Fruit fly (Drosophila melanogaster): Measurements from ENCODE around the gene CG15160.

CG15160 gene

dm6 chr2L:18557965-18558537 lies 32.6 kb upstream of the CG15160 start (continued):
- peak; percentile 73 for TF ChIP-seq CG34406 (GFP tag; optimal IDR thresholded peaks at IDR 0.05)
- no peak for TF ChIP-seq Ets21C (GFP tag; optimal IDR thresholded peaks at IDR 0.05)
- peak; percentile 42 for TF ChIP-seq CG4318 (GFP tag; optimal IDR thresholded peaks at IDR 0.05)
- TF ChIP-seq svp (GFP tag), result peak; percentile 77
- peak; percentile 36 for TF ChIP-seq topi (GFP tag; optimal IDR thresholded peaks at IDR 0.05)
- peak; percentile 44 for TF ChIP-seq cyc (GFP tag; optimal IDR thresholded peaks at IDR 0.05)
- TF ChIP-seq CG6808 (GFP tag; optimal IDR thresholded peaks at IDR 0.05), result peak; percentile 39
- TF ChIP-seq fd59A (GFP tag; optimal IDR thresholded peaks at IDR 0.05), result peak; percentile 15
- TF ChIP-seq Hr39 (GFP tag; optimal IDR thresholded peaks at IDR 0.05), result peak; percentile 4

DNA sequence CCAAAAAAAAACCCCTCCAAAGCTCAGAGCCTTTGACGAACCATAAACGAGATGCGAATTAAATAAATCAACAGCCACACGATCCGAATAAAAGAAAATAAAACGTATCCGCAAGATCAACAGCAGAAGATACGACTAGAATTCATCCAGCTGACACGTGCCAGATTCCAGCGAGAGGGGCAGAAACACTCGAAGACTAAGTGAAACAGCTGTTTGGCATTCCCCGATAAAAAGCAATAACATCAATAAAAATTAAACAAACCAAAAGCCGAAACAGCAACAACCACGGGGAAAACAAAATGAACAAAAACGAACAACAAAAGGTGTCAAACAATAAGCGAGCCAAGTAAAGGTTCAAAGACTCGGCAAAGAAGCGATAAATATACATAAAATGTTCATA lies 31.6 kb upstream of the CG15160 start:
- TF ChIP-seq CG15336 (GFP tag; IDR thresholded peaks at IDR 0.05) (no peak), Eip78C (GFP tag) (peak; percentile 35), Eip93F (GFP tag; optimal IDR thresholded peaks at IDR 0.05) (peak; percentile 8), esn (GFP tag; optimal IDR thresholded peaks at IDR 0.05) (peak; percentile 9), vri (GFP tag; optimal IDR thresholded peaks at IDR 0.05) (peak; percentile 16), fkh (GFP tag; optimal IDR thresholded peaks at IDR 0.05) (peak; percentile 67), dac (GFP tag; optimal IDR thresholded peaks at IDR 0.05) (no peak), CG32006 (GFP tag; optimal IDR thresholded peaks at IDR 0.05) (no peak)

DNA sequence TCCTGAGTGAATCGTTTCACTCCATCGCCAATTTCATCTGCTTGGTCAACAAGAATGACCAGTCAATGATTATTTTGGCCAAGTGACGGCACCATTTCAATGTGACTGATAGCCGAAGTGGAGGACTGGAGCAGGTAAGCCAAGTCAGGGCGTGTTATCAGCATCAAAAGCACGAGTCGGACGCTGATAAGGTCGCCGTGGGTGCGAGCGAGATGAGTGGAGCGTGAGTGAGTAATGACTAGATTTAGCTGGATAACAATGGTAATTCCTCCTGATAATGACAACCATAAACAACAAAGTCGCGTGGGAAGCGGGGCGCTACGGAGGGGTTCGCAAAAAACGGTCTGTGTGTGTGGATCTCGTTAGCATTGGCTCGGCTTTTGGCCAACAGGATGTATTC lies 29.7 kb upstream of the CG15160 start:
- TF ChIP-seq svp (GFP tag) (peak; percentile 35), Met (GFP tag; optimal IDR thresholded peaks at IDR 0.05) (no peak), Eip93F (GFP tag; optimal IDR thresholded peaks at IDR 0.05) (peak; percentile 54), CG3919 (GFP tag; optimal IDR thresholded peaks at IDR 0.05) (no peak), vri (GFP tag; optimal IDR thresholded peaks at IDR 0.05) (peak; percentile 56)

DNA sequence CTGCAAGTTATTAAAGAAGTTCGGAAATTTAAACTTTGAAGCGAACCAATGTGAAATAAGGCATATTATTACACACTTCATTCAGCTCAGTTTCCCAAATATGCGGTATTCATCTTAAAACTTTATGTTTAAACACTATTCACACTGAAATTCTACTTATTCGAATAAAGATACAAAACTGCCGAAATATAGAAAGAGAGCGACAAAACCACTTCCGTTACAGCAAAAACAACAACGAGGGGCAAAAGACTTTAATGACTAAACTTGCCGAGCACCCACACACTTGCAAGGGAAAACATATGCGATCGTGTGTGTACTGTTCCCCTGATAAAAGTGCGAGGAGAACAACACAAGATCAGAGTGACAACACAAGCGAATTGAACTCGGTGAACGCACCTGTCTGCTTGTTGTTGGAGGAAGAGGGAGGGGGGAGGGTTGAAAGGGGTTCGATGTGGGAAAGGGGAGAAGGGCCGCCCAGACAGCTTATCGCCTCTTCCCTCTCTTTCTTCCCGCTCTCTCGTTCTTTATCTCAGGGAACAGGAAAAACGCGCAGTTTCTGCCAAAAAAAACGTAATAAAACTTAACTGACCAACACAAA lies 29.1 kb upstream of the CG15160 start:
- TF ChIP-seq Eip78C (GFP tag) (peak; percentile 60), net (GFP tag; optimal IDR thresholded peaks at IDR 0.05) (peak; percentile 31), Lpt (GFP tag; optimal IDR thresholded peaks at IDR 0.05) (peak; percentile 38), vri (GFP tag; optimal IDR thresholded peaks at IDR 0.05) (peak; percentile 51), CG6163 (GFP tag; IDR thresholded peaks at IDR 0.05) (peak; percentile 40; the same call in 2 of the 3 replicates), Eip93F (GFP tag; optimal IDR thresholded peaks at IDR 0.05) (peak; percentile 21), fkh (GFP tag; optimal IDR thresholded peaks at IDR 0.05) (peak; percentile 57), Sox14 (GFP tag; optimal IDR thresholded peaks at IDR 0.05) (peak; percentile 17), CG6854 (GFP tag; optimal IDR thresholded peaks at IDR 0.05) (peak; percentile 22), ss (GFP tag; optimal IDR thresholded peaks at IDR 0.05) (no peak), CG32006 (GFP tag; optimal IDR thresholded peaks at IDR 0.05) (no peak), CG9139 (GFP tag; optimal IDR thresholded peaks at IDR 0.05) (no peak)

DNA sequence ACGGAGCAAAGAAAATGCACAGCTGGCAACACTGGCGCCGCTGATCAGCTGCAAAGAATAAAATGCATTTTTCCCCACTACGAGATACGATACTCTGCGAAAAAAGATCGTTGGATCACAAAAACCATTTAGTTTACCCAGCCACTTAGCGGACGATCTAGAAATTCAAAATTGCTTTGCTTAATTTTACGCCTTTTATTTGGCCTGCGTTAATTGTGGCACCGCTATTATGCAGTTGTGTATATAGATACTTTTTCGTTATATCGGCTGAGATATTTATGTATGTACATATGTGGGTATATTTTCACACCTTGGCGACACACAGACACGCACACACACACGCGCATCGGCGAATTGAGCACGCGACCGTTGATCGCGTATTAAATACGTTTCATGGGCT lies 28.1 kb upstream of the CG15160 start:
- TF ChIP-seq CG6276 (GFP tag; optimal IDR thresholded peaks at IDR 0.05), result peak; percentile 24
- TF ChIP-seq dsx (GFP tag; optimal IDR thresholded peaks at IDR 0.05; ENCODE audit: poor library complexity, severe bottlenecking), result peak; percentile 47
- no peak for TF ChIP-seq Smox (GFP tag; optimal IDR thresholded peaks at IDR 0.05)

- TF ChIP-seq Ets21C (GFP tag; optimal IDR thresholded peaks at IDR 0.05) (no peak), CG11902 (GFP tag; optimal IDR thresholded peaks at IDR 0.05) (no peak), Blimp-1 (GFP tag; optimal IDR thresholded peaks at IDR 0.05) (no peak), CG8632 (GFP tag; optimal IDR thresholded peaks at IDR 0.05) (no peak), net (GFP tag; optimal IDR thresholded peaks at IDR 0.05) (peak; percentile 53), CG3032 (tag; optimal IDR thresholded peaks at IDR 0.05) (peak; percentile 33), Sox15 (GFP tag; optimal IDR thresholded peaks at IDR 0.05) (no peak), Ets96B (tag; optimal IDR thresholded peaks at IDR 0.05) (peak; percentile 25), CG4318 (GFP tag; optimal IDR thresholded peaks at IDR 0.05) (no peak), fd59A (GFP tag; optimal IDR thresholded peaks at IDR 0.05) (no peak), CG8119 (GFP tag; IDR thresholded peaks at IDR 0.05) (peak; percentile 81), svp (GFP tag) (peak; percentile 94), CG11294 (GFP tag; IDR thresholded peaks at IDR 0.05) (no peak), Lpt (GFP tag; optimal IDR thresholded peaks at IDR 0.05) (peak; percentile 13), eg (GFP tag; IDR thresholded peaks at IDR 0.05) (peak; percentile 86; the same call in 2 of the 3 replicates), CG3919 (GFP tag; optimal IDR thresholded peaks at IDR 0.05) (peak; percentile 40), CG10669 (GFP tag; optimal IDR thresholded peaks at IDR 0.05) (peak; percentile 21), Hr38 (GFP tag; optimal IDR thresholded peaks at IDR 0.05) (no peak)
Measured at dm6 chr2L:18563020-18563546, 27.6 kb upstream of the CG15160 start.
